Fruit fly (Drosophila melanogaster): Measurements from ENCODE around the gene CG11854.

The CG11854 gene

DNA sequence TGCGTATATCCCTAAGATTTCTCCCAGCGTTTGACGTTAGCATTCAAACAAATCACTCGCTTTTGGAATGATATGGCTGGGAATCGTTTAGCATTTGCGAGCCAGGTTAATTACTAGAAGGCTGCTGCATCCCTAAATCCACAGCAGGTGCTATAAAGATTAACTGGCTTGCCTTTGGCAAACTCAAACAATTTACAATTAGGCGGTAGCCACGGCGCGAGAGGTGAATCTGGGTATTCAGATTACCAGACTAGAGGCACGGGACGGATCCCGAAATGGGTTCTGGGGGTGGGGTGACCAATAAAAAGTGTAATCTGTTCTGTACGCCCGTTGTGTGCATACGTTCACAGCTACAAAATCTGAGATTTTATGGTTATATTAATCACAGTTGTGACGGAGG is 39.3 kb downstream of the CG11854 start, which contains the start of gene CG11892:
Gene CG11892, plus strand, starts transcription at position 384 of the 400 bp plus-strand sequence.
- TF ChIP-seq Myc (optimal IDR thresholded peaks at IDR 0.05) = no peak
- TF ChIP-seq Sin3A (optimal IDR thresholded peaks at IDR 0.05) = no peak
- TF ChIP-seq h (optimal IDR thresholded peaks at IDR 0.05) = no peak
- TF ChIP-seq insv (optimal IDR thresholded peaks at IDR 0.05) = no peak
- no peak for TF ChIP-seq ttk (optimal IDR thresholded peaks at IDR 0.05)
- no peak for TF ChIP-seq psq (optimal IDR thresholded peaks at IDR 0.05)

DNA sequence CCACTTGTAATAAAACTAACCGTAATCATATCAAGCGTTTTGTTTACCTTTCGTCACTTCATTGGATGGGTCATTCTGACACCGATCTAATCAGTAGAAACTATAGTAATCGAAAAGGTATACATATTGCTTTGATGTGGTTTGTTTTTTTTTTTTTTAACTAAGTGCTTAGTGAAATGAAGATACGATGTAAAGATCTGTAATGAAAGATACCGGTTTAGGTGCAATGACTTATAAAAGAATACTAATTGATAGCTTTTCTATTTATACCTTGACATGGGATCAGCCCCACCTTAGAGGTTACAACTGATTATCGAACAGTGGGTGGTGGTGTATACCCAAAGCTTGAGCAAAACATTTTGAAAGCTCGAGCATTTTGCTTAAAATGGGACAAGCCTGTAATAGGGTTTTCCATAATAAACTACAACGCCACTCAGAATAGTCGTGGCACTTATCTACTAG is 41.4 kb downstream of the CG11854 start, which contains the start of gene CG31300:
Gene CG31300, plus strand, starts transcription at position 412 of the 462 bp plus-strand sequence.
- no peak for TF ChIP-seq ttk (optimal IDR thresholded peaks at IDR 0.05)
- TF ChIP-seq h (optimal IDR thresholded peaks at IDR 0.05) = no peak
- no peak for TF ChIP-seq Myc (optimal IDR thresholded peaks at IDR 0.05)
- no peak for TF ChIP-seq Sin3A (optimal IDR thresholded peaks at IDR 0.05)
- TF ChIP-seq psq (optimal IDR thresholded peaks at IDR 0.05) = no peak
- no peak for TF ChIP-seq insv (optimal IDR thresholded peaks at IDR 0.05)

- no peak for TF ChIP-seq Myc (optimal IDR thresholded peaks at IDR 0.05)
- TF ChIP-seq ttk (optimal IDR thresholded peaks at IDR 0.05) = no peak
- no peak for TF ChIP-seq psq (optimal IDR thresholded peaks at IDR 0.05)
- no peak for TF ChIP-seq Sin3A (optimal IDR thresholded peaks at IDR 0.05)
- TF ChIP-seq h (optimal IDR thresholded peaks at IDR 0.05) = no peak
- TF ChIP-seq insv (optimal IDR thresholded peaks at IDR 0.05) = no peak
Observed at dm6 chr3R:25285173-25285572, 43.4 kb downstream of the CG11854 start, which contains the start of gene CG31104. Gene CG31104 (plus strand): TSS chr3R:25285473.

dm6 chr3R:25287128-25287527 is 45.3 kb downstream of the CG11854 start, which contains the start of gene CG13658:
Gene CG13658 (plus strand): TSS chr3R:25287474.
- no peak for TF ChIP-seq Sin3A (optimal IDR thresholded peaks at IDR 0.05)
- no peak for TF ChIP-seq Myc (optimal IDR thresholded peaks at IDR 0.05)
- TF ChIP-seq insv (optimal IDR thresholded peaks at IDR 0.05) = no peak
- TF ChIP-seq ttk (optimal IDR thresholded peaks at IDR 0.05) = no peak
- no peak for TF ChIP-seq psq (optimal IDR thresholded peaks at IDR 0.05)
- TF ChIP-seq h (optimal IDR thresholded peaks at IDR 0.05) = no peak

DNA sequence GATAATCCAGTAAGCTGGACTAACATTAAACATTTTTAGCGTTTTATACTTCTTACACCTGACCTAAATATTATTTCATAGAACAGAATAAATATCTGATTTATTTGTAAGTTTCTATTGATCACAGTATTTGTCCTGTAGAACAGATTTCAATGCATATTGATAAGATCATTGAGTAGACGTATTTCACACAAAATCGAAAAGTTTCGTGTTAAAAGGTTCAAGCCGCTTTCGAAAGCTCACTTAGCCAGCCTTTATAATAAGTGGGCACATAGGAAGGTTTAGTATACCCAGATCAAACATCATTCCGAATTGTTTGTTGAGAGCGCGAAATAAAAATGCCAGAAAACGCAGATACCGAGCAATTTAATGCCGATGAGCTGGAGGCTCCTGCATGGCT is 47.8 kb downstream of the CG11854 start, which contains the start of gene CG11893:
Gene CG11893, plus strand, starts transcription at position 301 of the 400 bp plus-strand sequence.
- TF ChIP-seq psq (optimal IDR thresholded peaks at IDR 0.05) = no peak
- no peak for TF ChIP-seq insv (optimal IDR thresholded peaks at IDR 0.05)
- TF ChIP-seq Myc (optimal IDR thresholded peaks at IDR 0.05) = no peak
- no peak for TF ChIP-seq h (optimal IDR thresholded peaks at IDR 0.05)
- TF ChIP-seq Sin3A (optimal IDR thresholded peaks at IDR 0.05) = no peak
- TF ChIP-seq ttk (optimal IDR thresholded peaks at IDR 0.05) = no peak

All from Kc167 (cell line).